Worm (Caenorhabditis elegans) whole organism, L3 larva: ENCODE data around the gene ZC404.1.
A peak's percentile ranks its signal among the peaks of the same experiment; 100 is the strongest.

Source experiments
- R02D3.7 ChIP-seq: fragments of 150-350 bp; optimal IDR thresholded peaks from 2 replicates; lab custom pipeline; 2014; ENCODE audit warnings: missing biosample characterization, missing genetic modification characterization
- ZK546.5 ChIP-seq: sonication (generic microtip); optimal IDR thresholded peaks from 2 replicates; lab custom pipeline; 2017; ENCODE audit warnings: missing biosample characterization, missing genetic modification characterization
- aly-2 ChIP-seq: fragments of 150-350 bp; optimal IDR thresholded peaks from 2 replicates; lab custom pipeline; 2014; ENCODE audit warnings: missing biosample characterization, missing genetic modification characterization
- ama-1 ChIP-seq: fragments of 150-350 bp; optimal IDR thresholded peaks from 2 replicates; lab custom pipeline; 2018
- ceh-16 ChIP-seq: sonication (generic microtip); optimal IDR thresholded peaks from 2 replicates; lab custom pipeline; 2017; ENCODE audit warnings: missing biosample characterization, missing genetic modification characterization
- ceh-28 ChIP-seq: fragments of 150-350 bp; optimal IDR thresholded peaks from 2 replicates; lab custom pipeline; 2014; ENCODE audit warnings: missing biosample characterization, missing genetic modification reagents, missing genetic modification characterization
- ceh-82 ChIP-seq: fragments of 150-350 bp; optimal IDR thresholded peaks from 2 replicates; lab custom pipeline; 2014; ENCODE audit warnings: missing biosample characterization, missing genetic modification characterization
- ceh-9 ChIP-seq: sonication (generic microtip); optimal IDR thresholded peaks from 2 replicates; lab custom pipeline; 2018; ENCODE audit warnings: missing biosample characterization, missing genetic modification characterization
- daf-12 ChIP-seq: fragments of 150-350 bp; optimal IDR thresholded peaks from 2 replicates; lab custom pipeline; 2014; ENCODE audit warnings: missing biosample characterization, missing genetic modification reagents, missing genetic modification characterization
- egl-27 ChIP-seq: sonication (generic microtip); optimal IDR thresholded peaks from 4 replicates; lab custom pipeline; 2017; ENCODE audit warnings: missing biosample characterization, missing genetic modification reagents, missing genetic modification characterization
- egl-5 ChIP-seq: fragments of 150-350 bp; optimal IDR thresholded peaks from 2 replicates; lab custom pipeline; 2017; ENCODE audit warnings: missing biosample characterization, missing genetic modification reagents, missing genetic modification characterization, inconsistent platforms
- elt-1 ChIP-seq: fragments of 150-350 bp; optimal IDR thresholded peaks from 2 replicates; lab custom pipeline; 2014; ENCODE audit warnings: missing biosample characterization, missing genetic modification characterization
- elt-2 ChIP-seq: sonication (generic microtip); optimal IDR thresholded peaks from 2 replicates; lab custom pipeline; 2016; ENCODE audit warnings: missing genetic modification reagents, mild to moderate bottlenecking, missing genetic modification characterization, missing compliant biosample characterization
- elt-3 ChIP-seq, 3 experiments: fragments of 150-350 bp in 1 of 3; sonication (generic microtip) in 2 of 3; optimal IDR thresholded peaks; 2 replicates in 2 of 3; 4 replicates in 1 of 3; lab custom pipeline; 2014 to 2017; ENCODE audit warnings: missing biosample characterization in 3 of 3, missing genetic modification characterization in 3 of 3
- eor-1 ChIP-seq, 2 experiments: fragments of 150-350 bp; optimal IDR thresholded peaks; 2 replicates each; lab custom pipeline; 2014 to 2018; ENCODE audit warnings: missing biosample characterization in 2 of 2, missing genetic modification characterization in 2 of 2
- fkh-2 ChIP-seq: fragments of 150-350 bp; optimal IDR thresholded peaks from 2 replicates; lab custom pipeline; 2014; ENCODE audit warnings: missing biosample characterization, missing genetic modification reagents, missing genetic modification characterization
- fos-1 ChIP-seq: fragments of 150-350 bp; optimal IDR thresholded peaks from 2 replicates; lab custom pipeline; 2014; ENCODE audit warnings: missing biosample characterization, missing genetic modification characterization
- hmg-11 ChIP-seq: sonication (generic microtip); optimal IDR thresholded peaks from 2 replicates; lab custom pipeline; 2016; ENCODE audit warnings: missing genetic modification characterization, missing compliant biosample characterization
- jun-1 ChIP-seq: fragments of 150-350 bp; optimal IDR thresholded peaks from 2 replicates; lab custom pipeline; 2014; ENCODE audit warnings: missing biosample characterization, missing genetic modification reagents, missing genetic modification characterization
- lin-15B ChIP-seq: fragments of 150-350 bp; optimal IDR thresholded peaks from 2 replicates; lab custom pipeline; 2014; ENCODE audit warnings: missing biosample characterization, missing genetic modification characterization
- lin-39 ChIP-seq: fragments of 150-350 bp; optimal IDR thresholded peaks from 2 replicates; lab custom pipeline; 2018; ENCODE audit warnings: missing biosample characterization, missing genetic modification reagents, missing genetic modification characterization
- lsy-12 ChIP-seq: sonication (generic microtip); optimal IDR thresholded peaks from 2 replicates; lab custom pipeline; 2016; ENCODE audit warnings: mild to moderate bottlenecking, missing genetic modification characterization, missing compliant biosample characterization
- mdl-1 ChIP-seq: fragments of 150-350 bp; optimal IDR thresholded peaks from 2 replicates; lab custom pipeline; 2014; ENCODE audit warnings: missing biosample characterization, missing genetic modification characterization
- mml-1 ChIP-seq: fragments of 150-350 bp; sonication (generic microtip); optimal IDR thresholded peaks from 3 replicates; lab custom pipeline; 2014; ENCODE audit warnings: missing biosample characterization, missing genetic modification characterization
- nfya-1 ChIP-seq: sonication (generic microtip); optimal IDR thresholded peaks from 2 replicates; lab custom pipeline; 2017; ENCODE audit warnings: missing genetic modification characterization, mild to moderate bottlenecking, missing compliant biosample characterization, antibody characterized with exemption, moderate library complexity; ENCODE audit not compliant: insufficient read depth
- nhr-12 ChIP-seq: fragments of 150-350 bp; optimal IDR thresholded peaks from 2 replicates; lab custom pipeline; 2014; ENCODE audit warnings: missing biosample characterization, missing genetic modification characterization
- nhr-23 ChIP-seq: fragments of 150-350 bp; optimal IDR thresholded peaks from 2 replicates; lab custom pipeline; 2014; ENCODE audit warnings: missing biosample characterization, missing genetic modification reagents, missing genetic modification characterization
- nhr-25 ChIP-seq: sonication (generic microtip); optimal IDR thresholded peaks from 2 replicates; lab custom pipeline; 2017; ENCODE audit warnings: missing biosample characterization, missing genetic modification characterization
- nhr-28 ChIP-seq: fragments of 150-350 bp; optimal IDR thresholded peaks from 2 replicates; lab custom pipeline; 2014; ENCODE audit warnings: missing biosample characterization, missing genetic modification characterization
- nhr-43 ChIP-seq: sonication (generic microtip); optimal IDR thresholded peaks from 2 replicates; lab custom pipeline; 2016; ENCODE audit warnings: mild to moderate bottlenecking, missing genetic modification characterization, missing compliant biosample characterization; ENCODE audit not compliant: poor library complexity, severe bottlenecking
- nhr-67 ChIP-seq: fragments of 150-350 bp; optimal IDR thresholded peaks from 2 replicates; lab custom pipeline; 2014; ENCODE audit warnings: missing biosample characterization, missing genetic modification characterization
- nhr-76 ChIP-seq: fragments of 150-350 bp; sonication (generic microtip); optimal IDR thresholded peaks from 5 replicates; lab custom pipeline; 2014; ENCODE audit warnings: missing biosample characterization, missing genetic modification characterization
- nhr-77 ChIP-seq: fragments of 150-350 bp; optimal IDR thresholded peaks from 2 replicates; lab custom pipeline; 2014; ENCODE audit warnings: missing biosample characterization, missing genetic modification characterization
- pha-4 ChIP-seq: fragments of 150-350 bp; optimal IDR thresholded peaks from 2 replicates; lab custom pipeline; 2014; ENCODE audit warnings: missing biosample characterization, missing genetic modification reagents, missing genetic modification characterization
- sea-2 ChIP-seq: fragments of 150-350 bp; sonication (generic microtip); optimal IDR thresholded peaks from 4 replicates; lab custom pipeline; 2014; ENCODE audit warnings: missing biosample characterization, missing genetic modification reagents, missing genetic modification characterization
- skn-1 ChIP-seq: fragments of 150-350 bp; optimal IDR thresholded peaks from 2 replicates; lab custom pipeline; 2014; ENCODE audit warnings: missing biosample characterization, missing genetic modification characterization
- tbx-2 ChIP-seq: sonication (generic microtip); optimal IDR thresholded peaks from 2 replicates; lab custom pipeline; 2016; ENCODE audit warnings: mild to moderate bottlenecking, missing genetic modification characterization, missing compliant biosample characterization
- unc-39 ChIP-seq: sonication (generic microtip); optimal IDR thresholded peaks from 4 replicates; lab custom pipeline; 2017; ENCODE audit warnings: missing biosample characterization, missing genetic modification characterization
- unc-62 ChIP-seq: fragments of 150-350 bp; sonication (generic microtip); optimal IDR thresholded peaks from 4 replicates; lab custom pipeline; 2014; ENCODE audit warnings: missing biosample characterization, missing genetic modification reagents, missing genetic modification characterization
- zag-1 ChIP-seq: fragments of 150-350 bp; optimal IDR thresholded peaks from 2 replicates; lab custom pipeline; 2014; ENCODE audit warnings: missing biosample characterization, missing genetic modification characterization
- ztf-4 ChIP-seq: fragments of 150-350 bp; optimal IDR thresholded peaks from 2 replicates; lab custom pipeline; 2014; ENCODE audit warnings: missing biosample characterization, missing genetic modification characterization

The ZC404.1 gene

ce11 chrV:6830755-6831227 lies 36.8 kb downstream of the ZC404.1 start, which contains the start of gene col-142:
TSS of gene col-142 (plus strand) at chrV:6831177.
- TF ChIP-seq nhr-25, result no peak
- TF ChIP-seq nhr-23 (tag; lab: Kevin White, UChicago), result peak; percentile 54
- TF ChIP-seq ceh-16 (tag; lab: Kevin White, UChicago), result no peak
- TF ChIP-seq, all 47 proteins: peak for 1

ce11 chrV:6831539-6831938 lies 37.5 kb downstream of the ZC404.1 start:
- TF ChIP-seq daf-12 (tag; lab: Kevin White, UChicago) (no peak), ceh-28 (no peak), pha-4 (tag; lab: Kevin White, UChicago) (no peak), nhr-28 (tag; lab: Kevin White, UChicago) (no peak), elt-3 (tag; optimal IDR thresholded peaks at IDR 0.05; lab: Kevin White, UChicago) (no peak), egl-27 (tag; lab: Kevin White, UChicago) (no peak), nhr-76 (no peak), lsy-12 (no peak), R02D3.7 (tag; lab: Kevin White, UChicago) (no peak), unc-39 (tag; lab: Kevin White, UChicago) (no peak), ceh-82 (tag; lab: Kevin White, UChicago) (no peak), zag-1 (tag; lab: Kevin White, UChicago) (no peak), mml-1 (no peak), ceh-9 (tag; lab: Kevin White, UChicago) (no peak), jun-1 (tag; lab: Kevin White, UChicago) (no peak), unc-62 (GFP tag; lab: Kevin White, UChicago) (no peak), aly-2 (no peak), nfya-1 (tag; lab: Kevin White, UChicago) (no peak)

- TF ChIP-seq nhr-12 (tag; lab: Kevin White, UChicago), result no peak
- TF ChIP-seq zag-1 (tag; lab: Kevin White, UChicago), result no peak
- no peak for TF ChIP-seq ceh-16 (tag; lab: Kevin White, UChicago)
- TF ChIP-seq hmg-11 (tag; lab: Kevin White, UChicago), result no peak
- TF ChIP-seq sea-2 (GFP tag; lab: Kevin White, UChicago), result no peak
- no peak for TF ChIP-seq unc-39 (tag; lab: Kevin White, UChicago)
- no peak for TF ChIP-seq tbx-2 (tag; lab: Kevin White, UChicago)
- no peak for TF ChIP-seq nhr-67 (tag; lab: Kevin White, UChicago)
- TF ChIP-seq nhr-23 (tag; lab: Kevin White, UChicago), result no peak
- no peak for TF ChIP-seq elt-3 (tag; optimal IDR thresholded peaks at IDR 0.05; lab: Kevin White, UChicago)
- no peak for TF ChIP-seq fkh-2
- TF ChIP-seq ceh-28, result no peak
These were observed 41.3 kb downstream of the ZC404.1 start, which contains the start of the genes T15B7.14 and col-143 for ce11 chrV:6835242-6835641. TSS of gene T15B7.14 (minus strand) at chrV:6835342. TSS of gene col-143 (plus strand) at chrV:6835635.

ce11 chrV:6836036-6836435 lies 42.0 kb downstream of the ZC404.1 start:
- TF ChIP-seq elt-2 (no peak), lin-15B (tag; lab: Kevin White, UChicago) (no peak), fos-1 (tag; lab: Kevin White, UChicago) (no peak), pha-4 (tag; lab: Kevin White, UChicago) (no peak), ceh-82 (tag; lab: Kevin White, UChicago) (no peak), nhr-77 (tag; lab: Kevin White, UChicago) (no peak), egl-5 (tag; lab: Kevin White, UChicago) (no peak), hmg-11 (tag; lab: Kevin White, UChicago) (no peak), nhr-25 (no peak), R02D3.7 (tag; lab: Kevin White, UChicago) (no peak), zag-1 (tag; lab: Kevin White, UChicago) (no peak), ceh-28 (no peak), lsy-12 (no peak), daf-12 (tag; lab: Kevin White, UChicago) (no peak), ceh-9 (tag; lab: Kevin White, UChicago) (no peak)

ce11 chrV:6838599-6838998 lies 44.6 kb downstream of the ZC404.1 start, which contains the start of gene T15B7.15:
TSS of gene T15B7.15 (minus strand) at chrV:6838665.
- TF ChIP-seq nhr-76 (no peak), nhr-43 (tag; lab: Kevin White, UChicago) (no peak), nhr-23 (tag; lab: Kevin White, UChicago) (peak; percentile 43), pha-4 (tag; lab: Kevin White, UChicago) (peak; percentile 51), eor-1 (tag; optimal IDR thresholded peaks at IDR 0.05; lab: Kevin White, UChicago) (no peak), fkh-2 (no peak), unc-62 (GFP tag; lab: Kevin White, UChicago) (no peak), daf-12 (tag; lab: Kevin White, UChicago) (no peak), ama-1 (lab: Kevin White, UChicago) (no peak), lin-39 (tag; lab: Kevin White, UChicago) (no peak), lin-15B (tag; lab: Kevin White, UChicago) (peak; percentile 57), ztf-4 (no peak), R02D3.7 (tag; lab: Kevin White, UChicago) (peak; percentile 96), tbx-2 (tag; lab: Kevin White, UChicago) (no peak), ZK546.5 (tag; lab: Kevin White, UChicago) (no peak), aly-2 (no peak), skn-1 (tag; lab: Kevin White, UChicago) (no peak), elt-2 (no peak), nfya-1 (tag; lab: Kevin White, UChicago) (peak; percentile 44), nhr-28 (tag; lab: Kevin White, UChicago) (no peak), ceh-28 (no peak), sea-2 (GFP tag; lab: Kevin White, UChicago) (no peak), elt-1 (tag; lab: Kevin White, UChicago) (no peak), egl-27 (tag; lab: Kevin White, UChicago) (no peak), ceh-9 (tag; lab: Kevin White, UChicago) (no peak), mdl-1 (tag; lab: Kevin White, UChicago) (no peak), hmg-11 (tag; lab: Kevin White, UChicago) (peak; percentile 20)
